Worm (Caenorhabditis elegans) whole organism, dauer: ENCODE results near the gene srbc-51.
"Not testable (repeated sequence)": the region's sequence is repeated elsewhere in the genome, so short reads cannot be mapped to it uniquely, and the experiment has no call there.

ENCODE experiments used
- unc-62 ChIP-seq: sonication (generic microtip); optimal IDR thresholded peaks from 2 replicates; lab custom pipeline; 2017; ENCODE audit warnings: missing biosample characterization, missing genetic modification reagents, missing genetic modification characterization

The srbc-51 gene

ce11 chrV:15826110-15826509, at the start of gene srbc-51:
srbc-51 (plus strand) TSS chrV:15826410.
- TF ChIP-seq unc-62, result no peak

- no peak for TF ChIP-seq unc-62
Observed at ce11 chrV:15776651-15777050, 49.6 kb upstream of the srbc-51 start, which contains the start of gene nhr-283. nhr-283 (minus strand) TSS chrV:15776751.

- TF ChIP-seq unc-62, result no peak
Observed at ce11 chrV:15779128-15779729, 47.0 kb upstream of the srbc-51 start, which contains the start of the genes nhr-285 and irld-52. nhr-285 (minus strand) TSS chrV:15779228. irld-52 (plus strand) TSS chrV:15779679.

ce11 chrV:15781086-15781485, 45.1 kb upstream of the srbc-51 start, which contains the start of gene T26E4.2:
T26E4.2 (plus strand) TSS chrV:15781386.
- TF ChIP-seq unc-62, result no peak

DNA sequence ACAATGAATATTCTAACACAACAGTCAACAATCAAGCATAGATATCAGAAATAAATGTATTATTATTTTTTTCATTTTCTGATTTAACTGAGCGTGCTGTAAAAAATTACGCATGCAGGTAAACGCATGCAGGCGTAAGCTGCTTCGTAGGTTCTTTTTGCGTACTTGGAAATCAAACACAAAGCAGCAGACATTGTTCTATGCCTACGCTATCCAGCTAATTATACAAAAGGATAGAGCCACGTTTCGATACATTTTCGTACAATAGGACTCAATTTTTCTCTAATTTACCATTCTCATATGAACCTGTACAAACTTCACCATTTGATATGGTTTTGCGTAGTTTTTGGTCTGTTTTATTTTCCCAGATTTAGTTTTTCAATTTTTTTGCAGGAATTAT, 43.7 kb upstream of the srbc-51 start, which contains the start of gene T26E4.3:
TSS of gene T26E4.3 (plus strand) at position 301 of the 400 bp plus-strand sequence.
- no peak for TF ChIP-seq unc-62

DNA sequence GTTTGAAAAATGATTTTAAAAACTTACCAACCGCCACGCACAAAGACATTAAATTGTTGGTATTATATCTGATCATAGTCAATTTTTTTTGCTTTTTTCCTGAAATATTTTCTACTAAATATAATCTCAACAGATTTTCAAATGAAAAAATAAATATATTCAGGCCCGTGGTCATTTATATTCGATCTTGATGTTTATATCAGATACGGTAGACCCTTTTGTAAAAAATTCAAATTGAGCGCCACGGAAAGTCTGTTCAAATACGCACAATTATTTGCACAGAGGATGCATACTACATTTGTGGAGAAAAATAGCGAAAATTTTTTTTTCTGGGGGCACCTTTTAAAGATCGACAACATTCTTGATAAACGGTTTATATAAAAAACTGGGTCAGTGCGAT, 33.8 kb upstream of the srbc-51 start, which contains the start of gene T26E4.4:
TSS of gene T26E4.4 (minus strand) at position 101 of the 400 bp plus-strand sequence.
- TF ChIP-seq unc-62, result no peak

DNA sequence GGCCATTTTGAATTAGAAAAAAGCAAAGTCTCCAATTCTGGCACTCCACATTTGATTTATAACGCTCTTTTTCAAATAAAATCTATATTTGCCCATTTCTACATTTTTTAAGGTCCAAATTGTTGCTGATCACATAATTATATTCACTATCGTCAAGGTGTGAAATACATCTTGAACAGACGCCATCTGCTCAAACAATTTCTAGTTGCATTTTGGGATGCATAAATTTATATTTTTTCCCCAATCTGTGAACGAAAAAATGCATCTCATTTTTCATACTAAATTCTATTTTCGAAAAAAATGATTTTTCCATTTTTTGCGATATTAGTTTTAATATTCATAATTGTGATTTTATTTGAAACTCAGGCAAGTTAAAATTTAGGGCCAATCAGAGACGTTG, 32.9 kb upstream of the srbc-51 start, which contains the start of gene T26E4.7:
TSS of gene T26E4.7 (plus strand) at position 301 of the 400 bp plus-strand sequence.
- TF ChIP-seq unc-62, result no peak

DNA sequence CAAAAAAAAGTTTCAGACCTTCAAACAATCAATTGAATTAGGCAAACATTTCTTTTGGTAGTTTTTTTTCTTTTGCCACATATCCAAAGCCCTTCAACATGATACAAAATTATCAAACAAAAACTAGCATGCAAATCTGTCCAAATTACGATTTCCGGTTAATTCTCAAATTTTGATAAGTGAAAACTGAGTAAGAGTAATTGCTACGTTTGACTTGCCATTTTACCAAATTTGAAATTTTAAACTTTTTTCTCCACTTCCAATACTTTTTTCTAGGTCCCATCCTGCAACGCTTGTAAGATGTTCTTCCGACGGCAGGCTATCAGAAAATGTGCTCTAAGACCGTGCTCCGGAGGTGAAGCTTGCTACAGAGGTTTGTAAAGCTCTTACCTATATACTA, 30.1 kb upstream of the srbc-51 start, which contains the start of gene nhr-223:
TSS of gene nhr-223 (plus strand) at position 301 of the 400 bp plus-strand sequence.
- TF ChIP-seq unc-62, result no peak

DNA sequence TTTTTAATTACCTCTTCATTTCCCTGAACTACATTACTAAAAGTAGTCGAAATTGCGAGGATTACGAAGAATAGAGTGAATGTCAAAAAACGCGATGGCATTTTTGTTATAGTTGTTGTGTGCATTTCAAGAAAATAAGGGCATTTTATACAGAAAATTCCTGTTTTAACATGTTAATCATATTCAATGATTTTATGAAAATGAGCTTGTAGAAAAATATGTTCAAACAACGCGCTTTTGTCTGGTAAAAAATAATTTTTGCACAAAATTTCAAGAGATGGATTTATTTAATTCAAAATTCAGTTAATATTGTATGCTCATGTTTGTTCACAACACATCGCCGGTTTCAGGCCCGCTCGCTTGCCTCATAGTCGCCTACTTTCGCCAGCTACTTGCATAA, 28.1 kb upstream of the srbc-51 start, which contains the start of gene T26E4.10:
TSS of gene T26E4.10 (minus strand) at position 101 of the 400 bp plus-strand sequence.
- TF ChIP-seq unc-62, result no peak

- not testable (repeated sequence) for TF ChIP-seq unc-62
Observed at ce11 chrV:15802623-15803022, 23.6 kb upstream of the srbc-51 start, which contains the start of gene T26E4.9. T26E4.9 (minus strand) TSS chrV:15802723.

DNA sequence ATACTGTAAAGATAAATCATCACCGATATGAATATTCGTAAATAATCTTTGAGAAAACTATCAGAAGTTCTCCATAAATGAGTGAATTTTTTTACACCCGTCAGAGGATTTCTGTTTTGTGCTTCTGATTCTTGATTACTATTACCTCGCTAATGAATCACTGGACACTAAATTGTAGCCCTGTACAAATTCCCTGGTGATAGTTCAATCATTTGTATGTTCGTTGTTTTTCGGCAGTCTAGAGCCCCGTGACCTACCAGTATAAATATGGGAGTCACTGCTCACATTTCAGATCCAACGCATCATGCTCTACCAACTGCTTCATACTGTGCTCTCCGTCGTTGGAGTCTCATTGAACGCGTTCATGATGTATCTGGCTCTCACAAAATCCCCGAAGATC, 23.1 kb upstream of the srbc-51 start, which contains the start of gene srd-27:
TSS of gene srd-27 (plus strand) at position 301 of the 400 bp plus-strand sequence.
- not testable (repeated sequence) for TF ChIP-seq unc-62

ce11 chrV:15803748-15804147, 22.5 kb upstream of the srbc-51 start, which contains the start of gene T26E4.18:
T26E4.18 (minus strand) TSS chrV:15803848.
- TF ChIP-seq unc-62, result not testable (repeated sequence)

- not testable (repeated sequence) for TF ChIP-seq unc-62
Observed at ce11 chrV:15807420-15807819, 18.8 kb upstream of the srbc-51 start, which contains the start of gene srsx-38. srsx-38 (minus strand) TSS chrV:15807520.

ce11 chrV:15809543-15809942, 16.7 kb upstream of the srbc-51 start, which contains the start of gene srsx-36:
srsx-36 (minus strand) TSS chrV:15809643.
- no peak for TF ChIP-seq unc-62

ce11 chrV:15810446-15810845, 15.8 kb upstream of the srbc-51 start, which contains the start of gene F54B8.1:
F54B8.1 (plus strand) TSS chrV:15810746.
- no peak for TF ChIP-seq unc-62

ce11 chrV:15811982-15812381, 14.2 kb upstream of the srbc-51 start, which contains the start of gene nhr-282:
nhr-282 (plus strand) TSS chrV:15812282.
- not testable (repeated sequence) for TF ChIP-seq unc-62

ce11 chrV:15815962-15816432, 10.2 kb upstream of the srbc-51 start, which contains the start of the genes fbxa-69 and F54B8.4:
fbxa-69 (minus strand) TSS chrV:15815971.
F54B8.4 (plus strand) TSS chrV:15816382.
- no peak for TF ChIP-seq unc-62
